Worm (Caenorhabditis elegans) whole organism, L4 larva: ENCODE data around the gene Y22D7AL.16.

ENCODE experiments used
- F26F4.8 ChIP-seq: fragments of 200-800 bp; sonication (Bioruptor generic); conservative IDR thresholded peaks from 2 replicates; pipeline ENCODE4 v1.3.6; 2022; ENCODE audit warnings: missing genetic modification characterization, missing compliant biosample characterization
- F49E8.2 ChIP-seq: sonication (generic microtip); optimal IDR thresholded peaks from 2 replicates; lab custom pipeline; 2016; ENCODE audit warnings: missing compliant biosample characterization, mild to moderate bottlenecking, missing genetic modification characterization, borderline replicate concordance
- aly-2 ChIP-seq: sonication (generic microtip); optimal IDR thresholded peaks from 2 replicates; lab custom pipeline; 2018; ENCODE audit warnings: missing biosample characterization, missing genetic modification characterization
- daf-8 ChIP-seq: fragments of 200-800 bp; sonication (Bioruptor generic); IDR thresholded peaks from 2 replicates; pipeline ENCODE4 v1.3.6; 2022; ENCODE audit warnings: missing genetic modification characterization, missing compliant biosample characterization
- dpl-1 ChIP-seq: fragments of 150-350 bp; optimal IDR thresholded peaks from 2 replicates; lab custom pipeline; 2014; ENCODE audit warnings: missing biosample characterization, missing genetic modification reagents, missing genetic modification characterization
- duxl-1 ChIP-seq: sonication (generic microtip); optimal IDR thresholded peaks from 2 replicates; lab custom pipeline; 2016; ENCODE audit warnings: mild to moderate bottlenecking, missing genetic modification characterization, moderate library complexity, missing compliant biosample characterization; ENCODE audit not compliant: poor library complexity
- lin-39 ChIP-seq: fragments of 150-350 bp; optimal IDR thresholded peaks from 2 replicates; lab custom pipeline; 2014; ENCODE audit warnings: missing biosample characterization, missing genetic modification reagents, missing genetic modification characterization
- lsy-2 ChIP-seq, 2 experiments: fragments of 150-350 bp in 1 of 2; sonication (generic microtip) in 1 of 2; optimal IDR thresholded peaks; 2 replicates each; lab custom pipeline; 2014 to 2017; ENCODE audit warnings: missing biosample characterization in 2 of 2, missing genetic modification characterization in 2 of 2
- mdl-1 ChIP-seq, 2 experiments: fragments of 150-350 bp in 1 of 2; sonication (generic microtip) in 1 of 2; optimal IDR thresholded peaks; 2 replicates each; lab custom pipeline; 2014 to 2017; ENCODE audit warnings: missing biosample characterization in 2 of 2, missing genetic modification characterization in 2 of 2
- nhr-41 ChIP-seq: fragments of 200-800 bp; sonication (Bioruptor generic); IDR thresholded peaks from 2 replicates; pipeline ENCODE4 v1.3.6; 2022; ENCODE audit warnings: missing genetic modification reagents, missing genetic modification characterization, missing compliant biosample characterization
- set-16 ChIP-seq: fragments of 200-800 bp; sonication (Bioruptor generic); IDR thresholded peaks from 2 replicates; pipeline ENCODE4 v1.3.6; 2022; ENCODE audit warnings: missing genetic modification reagents, missing genetic modification characterization, missing compliant biosample characterization
- snpc-4 ChIP-seq: fragments of 150-350 bp; optimal IDR thresholded peaks from 2 replicates; lab custom pipeline; 2014; ENCODE audit warnings: missing biosample characterization, missing genetic modification characterization
- ztf-11 ChIP-seq: fragments of 150-350 bp; optimal IDR thresholded peaks from 2 replicates; lab custom pipeline; 2014; ENCODE audit warnings: missing biosample characterization, missing genetic modification characterization

DNA sequence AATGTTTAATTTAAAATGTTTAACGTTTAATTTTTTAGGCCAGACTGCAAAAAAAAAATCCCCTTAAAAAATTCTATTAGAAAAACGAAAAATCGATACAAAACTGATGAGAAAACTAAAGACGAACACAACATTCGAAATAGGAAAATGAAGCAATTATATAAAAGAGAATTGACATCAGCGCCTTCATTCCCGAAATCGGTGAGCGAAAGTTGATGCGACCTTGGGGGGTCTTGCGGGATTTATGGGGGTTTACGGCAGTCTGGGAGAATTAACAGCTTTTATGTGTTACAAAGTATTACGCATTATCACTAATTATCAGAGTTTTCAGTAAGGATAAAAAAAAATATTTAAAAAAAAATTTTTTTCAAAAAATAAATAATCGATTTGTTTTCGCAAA, 50.6 kb downstream of the Y22D7AL.16 start:
- no peak for TF ChIP-seq lin-39 (tag; lab: Kevin White, UChicago)
- no peak for TF ChIP-seq lsy-2 (tag; optimal IDR thresholded peaks at IDR 0.05; lab: Kevin White, UChicago)
- TF ChIP-seq mdl-1 (tag; optimal IDR thresholded peaks at IDR 0.05; lab: Kevin White, UChicago): no peak
- no peak for TF ChIP-seq dpl-1
- TF ChIP-seq F49E8.2 (tag; lab: Kevin White, UChicago): no peak
- no peak for TF ChIP-seq ztf-11 (tag; lab: Kevin White, UChicago)
- TF ChIP-seq daf-8 (GFP tag; lab: Robert Waterston, UW): no peak
- no peak for TF ChIP-seq snpc-4 (tag; lab: Kevin White, UChicago)
- TF ChIP-seq aly-2: no peak
- no peak for TF ChIP-seq duxl-1
- TF ChIP-seq F26F4.8: no peak
- TF ChIP-seq set-16: no peak
- no peak for TF ChIP-seq nhr-41 (GFP tag; lab: Robert Waterston, UW)
